Worm (Caenorhabditis elegans) whole organism, young adult: ENCODE results near the gene C27F2.9.
A peak's percentile ranks its signal among the peaks of the same experiment; 100 is the strongest.

ENCODE experiments used
- B0019.2 ChIP-seq: fragments of 200-800 bp; sonication (Bioruptor generic); conservative IDR thresholded peaks from 2 replicates; pipeline ENCODE4 v1.3.6; 2022; ENCODE audit warnings: missing genetic modification reagents, missing genetic modification characterization, missing compliant biosample characterization
- F10E7.11 ChIP-seq: sonication (generic microtip); optimal IDR thresholded peaks from 2 replicates; lab custom pipeline; 2017; ENCODE audit warnings: mild to moderate bottlenecking, missing genetic modification characterization, moderate library complexity, missing compliant biosample characterization
- F22D6.2 ChIP-seq: sonication (generic microtip); optimal IDR thresholded peaks from 2 replicates; lab custom pipeline; 2016; ENCODE audit warnings: mild to moderate bottlenecking, missing genetic modification characterization, missing compliant biosample characterization
- F37B4.10 ChIP-seq: fragments of 200-800 bp; sonication (Bioruptor generic); IDR thresholded peaks from 2 replicates; pipeline ENCODE4 v1.3.6; 2022; ENCODE audit warnings: missing genetic modification characterization, missing compliant biosample characterization
- F55B11.4 ChIP-seq: sonication (generic microtip); optimal IDR thresholded peaks from 2 replicates; lab custom pipeline; 2016; ENCODE audit warnings: missing compliant biosample characterization, missing genetic modification characterization, borderline replicate concordance; ENCODE audit not compliant: insufficient read depth
- F57C9.4 ChIP-seq: sonication (generic microtip); optimal IDR thresholded peaks from 2 replicates; lab custom pipeline; 2017; ENCODE audit warnings: mild to moderate bottlenecking, missing genetic modification characterization, missing compliant biosample characterization
- T26A5.8 ChIP-seq: sonication (generic microtip); optimal IDR thresholded peaks from 2 replicates; lab custom pipeline; 2016; ENCODE audit warnings: missing genetic modification characterization, missing compliant biosample characterization
- Y53F4B.3 ChIP-seq: fragments of 200-800 bp; sonication (Bioruptor generic); IDR thresholded peaks from 2 replicates; pipeline ENCODE4 v1.3.6; 2022; ENCODE audit warnings: missing genetic modification reagents, missing genetic modification characterization, missing compliant biosample characterization
- Y56A3A.18 ChIP-seq: fragments of 200-800 bp; sonication (Bioruptor generic); IDR thresholded peaks from 2 replicates; pipeline ENCODE4 v1.3.6; 2022; ENCODE audit warnings: missing genetic modification reagents, missing genetic modification characterization, missing compliant biosample characterization
- akir-1 ChIP-seq: fragments of 200-800 bp; sonication (Bioruptor generic); optimal IDR thresholded peaks from 2 replicates; lab custom pipeline; 2018; ENCODE audit warnings: mild to moderate bottlenecking, missing genetic modification characterization, moderate library complexity, missing compliant biosample characterization
- ama-1 ChIP-seq, 3 experiments: fragments of 150-350 bp in 1 of 3; sonication (generic microtip) in 2 of 3; optimal IDR thresholded peaks; 2 replicates each; lab custom pipeline; 2014 to 2018; ENCODE audit warnings: missing biosample characterization in 2 of 3, missing genetic modification characterization in 2 of 3, missing genetic modification reagents in 2 of 3
- aptf-2 ChIP-seq: fragments of 200-800 bp; sonication (Bioruptor generic); conservative IDR thresholded peaks from 2 replicates; pipeline ENCODE4 v1.3.6; 2022; ENCODE audit warnings: missing genetic modification reagents, missing genetic modification characterization, missing compliant biosample characterization
- athp-1 ChIP-seq: sonication (generic microtip); optimal IDR thresholded peaks from 2 replicates; lab custom pipeline; 2017; ENCODE audit warnings: mild to moderate bottlenecking, missing genetic modification characterization, missing compliant biosample characterization
- attf-6 ChIP-seq: fragments of 200-800 bp; sonication (Bioruptor generic); IDR thresholded peaks from 2 replicates; pipeline ENCODE4 v1.3.6; 2022; ENCODE audit warnings: missing genetic modification reagents, missing genetic modification characterization, missing compliant biosample characterization
- ceh-100 ChIP-seq: fragments of 200-800 bp; sonication (Bioruptor generic); IDR thresholded peaks from 2 replicates; pipeline ENCODE4 v1.3.6; 2022; ENCODE audit warnings: missing genetic modification reagents, missing genetic modification characterization, missing compliant biosample characterization
- ceh-27 ChIP-seq: fragments of 200-800 bp; sonication (Bioruptor generic); optimal IDR thresholded peaks from 2 replicates; lab custom pipeline; 2018; ENCODE audit warnings: mild to moderate bottlenecking, missing genetic modification characterization, moderate library complexity, missing compliant biosample characterization
- chd-7 ChIP-seq: sonication (generic microtip); optimal IDR thresholded peaks from 2 replicates; lab custom pipeline; 2016; ENCODE audit warnings: mild to moderate bottlenecking, missing genetic modification characterization, moderate library complexity, missing compliant biosample characterization
- ekl-4 ChIP-seq: fragments of 200-800 bp; sonication (Bioruptor generic); IDR thresholded peaks from 2 replicates; pipeline ENCODE4 v1.3.6; 2022; ENCODE audit warnings: missing genetic modification reagents, missing genetic modification characterization, missing compliant biosample characterization
- gei-17 ChIP-seq: fragments of 200-800 bp; sonication (Bioruptor generic); optimal IDR thresholded peaks from 2 replicates; lab custom pipeline; 2018; ENCODE audit warnings: mild to moderate bottlenecking, missing genetic modification characterization, missing compliant biosample characterization
- hlh-12 ChIP-seq: sonication (generic microtip); optimal IDR thresholded peaks from 2 replicates; lab custom pipeline; 2016; ENCODE audit warnings: missing genetic modification characterization, missing compliant biosample characterization
- hmg-1.2 ChIP-seq: fragments of 200-800 bp; sonication (Bioruptor generic); IDR thresholded peaks from 2 replicates; pipeline ENCODE4 v1.3.6; 2022; ENCODE audit warnings: missing genetic modification reagents, missing genetic modification characterization, missing compliant biosample characterization
- hrde-1 ChIP-seq: sonication (generic microtip); optimal IDR thresholded peaks from 2 replicates; lab custom pipeline; 2016; ENCODE audit warnings: missing genetic modification characterization, mild to moderate bottlenecking, missing compliant biosample characterization, moderate library complexity, missing genotype, missing genetic modification reagents, borderline replicate concordance
- hsf-1 ChIP-seq: fragments of 200-800 bp; sonication (Bioruptor generic); IDR thresholded peaks from 2 replicates; pipeline ENCODE4 v1.3.6; 2022; ENCODE audit warnings: missing genetic modification reagents, missing genetic modification characterization, missing compliant biosample characterization
- let-607 ChIP-seq, 2 experiments: fragments of 200-800 bp in 1 of 2; sonication (Bioruptor generic) in 1 of 2; sonication (generic microtip) in 1 of 2; optimal IDR thresholded peaks; 2 replicates each; lab custom pipeline; 2016 to 2018; ENCODE audit warnings: mild to moderate bottlenecking in 2 of 2, missing compliant biosample characterization in 2 of 2, missing genetic modification characterization in 2 of 2, moderate library complexity in 2 of 2, missing genotype in 1 of 2
- lin-26 ChIP-seq: fragments of 200-800 bp; sonication (Bioruptor generic); IDR thresholded peaks from 2 replicates; pipeline ENCODE4 v1.3.6; 2022; ENCODE audit warnings: missing genetic modification reagents, missing genetic modification characterization, missing compliant biosample characterization
- lin-54 ChIP-seq: fragments of 200-800 bp; sonication (Bioruptor generic); optimal IDR thresholded peaks from 2 replicates; lab custom pipeline; 2018; ENCODE audit warnings: mild to moderate bottlenecking, missing genetic modification characterization, missing compliant biosample characterization
- lsl-1 ChIP-seq: fragments of 200-800 bp; sonication (Bioruptor generic); optimal IDR thresholded peaks from 2 replicates; lab custom pipeline; 2018; ENCODE audit warnings: mild to moderate bottlenecking, missing genetic modification characterization, moderate library complexity, missing compliant biosample characterization
- lsy-27 ChIP-seq: sonication (generic microtip); optimal IDR thresholded peaks from 2 replicates; lab custom pipeline; 2017; ENCODE audit warnings: missing genetic modification characterization, mild to moderate bottlenecking, missing compliant biosample characterization, antibody characterized with exemption, missing genotype, borderline replicate concordance; ENCODE audit not compliant: insufficient read depth
- madf-3 ChIP-seq: fragments of 200-800 bp; sonication (Bioruptor generic); IDR thresholded peaks from 2 replicates; pipeline ENCODE4 v1.3.6; 2022; ENCODE audit warnings: missing genetic modification reagents, missing genetic modification characterization, missing compliant biosample characterization
- madf-6 ChIP-seq: fragments of 200-800 bp; sonication (Bioruptor generic); IDR thresholded peaks from 2 replicates; pipeline ENCODE4 v1.3.6; 2022; ENCODE audit warnings: missing genetic modification reagents, missing genetic modification characterization, missing compliant biosample characterization
- madf-8 ChIP-seq: fragments of 200-800 bp; sonication (Bioruptor generic); conservative IDR thresholded peaks from 2 replicates; pipeline ENCODE4 v1.3.6; 2022; ENCODE audit warnings: missing genetic modification reagents, missing genetic modification characterization, missing compliant biosample characterization
- nhr-90 ChIP-seq: sonication (generic microtip); optimal IDR thresholded peaks from 2 replicates; lab custom pipeline; 2016; ENCODE audit warnings: missing genotype, mild to moderate bottlenecking, missing genetic modification characterization, missing compliant biosample characterization
- pbrm-1 ChIP-seq: fragments of 200-800 bp; sonication (Bioruptor generic); IDR thresholded peaks from 2 replicates; pipeline ENCODE4 v1.3.6; 2022; ENCODE audit warnings: missing genetic modification reagents, missing genetic modification characterization, missing compliant biosample characterization
- repo-1 ChIP-seq: sonication (generic microtip); optimal IDR thresholded peaks from 2 replicates; lab custom pipeline; 2017; ENCODE audit warnings: mild to moderate bottlenecking, missing genetic modification characterization, missing compliant biosample characterization
- snpc-1.3 ChIP-seq: sonication (generic microtip); optimal IDR thresholded peaks from 2 replicates; lab custom pipeline; 2017; ENCODE audit warnings: missing genetic modification characterization, mild to moderate bottlenecking, missing compliant biosample characterization, antibody characterized with exemption, moderate library complexity, missing genotype, missing genetic modification reagents; ENCODE audit not compliant: insufficient read depth
- sptf-2 ChIP-seq: fragments of 200-800 bp; sonication (Bioruptor generic); optimal IDR thresholded peaks from 2 replicates; lab custom pipeline; 2018; ENCODE audit warnings: mild to moderate bottlenecking, missing genetic modification characterization, missing compliant biosample characterization
- tbx-9 ChIP-seq: sonication (generic microtip); optimal IDR thresholded peaks from 2 replicates; lab custom pipeline; 2016; ENCODE audit warnings: borderline replicate concordance, missing genetic modification characterization, inconsistent platforms, missing compliant biosample characterization
- unc-62 ChIP-seq: fragments of 150-350 bp; optimal IDR thresholded peaks from 2 replicates; lab custom pipeline; 2014; ENCODE audit warnings: missing biosample characterization, missing genetic modification reagents, missing genetic modification characterization
- xnd-1 ChIP-seq: sonication (generic microtip); optimal IDR thresholded peaks from 2 replicates; lab custom pipeline; 2016; ENCODE audit warnings: missing genotype, missing genetic modification reagents, missing genetic modification characterization, missing compliant biosample characterization
- ztf-18 ChIP-seq: sonication (generic microtip); optimal IDR thresholded peaks from 2 replicates; lab custom pipeline; 2016; ENCODE audit warnings: missing genotype, mild to moderate bottlenecking, missing genetic modification characterization, missing compliant biosample characterization
- ztf-28 ChIP-seq: fragments of 200-800 bp; sonication (Bioruptor generic); IDR thresholded peaks from 2 replicates; pipeline ENCODE4 v1.3.6; 2022; ENCODE audit warnings: missing genetic modification reagents, missing genetic modification characterization, missing compliant biosample characterization
- ztf-3 ChIP-seq: fragments of 200-800 bp; sonication (Bioruptor generic); optimal IDR thresholded peaks from 2 replicates; lab custom pipeline; 2018; ENCODE audit warnings: mild to moderate bottlenecking, missing genetic modification characterization, missing compliant biosample characterization
- ztf-6 ChIP-seq: fragments of 200-800 bp; sonication (Bioruptor generic); IDR thresholded peaks from 2 replicates; pipeline ENCODE4 v1.3.6; 2022; ENCODE audit warnings: missing genetic modification reagents, missing genetic modification characterization, missing compliant biosample characterization

C27F2.9 gene

ce11 chrIII:4965271-4965670 is 2.4 kb upstream of the C27F2.9 start, which contains the start of gene nca-2:
Gene nca-2 (plus strand): TSS chrIII:4965571.
- TF ChIP-seq madf-8 (GFP tag; lab: Robert Waterston, UW) = no peak
- no peak for TF ChIP-seq ztf-6 (GFP tag; lab: Robert Waterston, UW)
- no peak for TF ChIP-seq Y53F4B.3 (GFP tag; lab: Robert Waterston, UW)
- TF ChIP-seq madf-3 (GFP tag; lab: Robert Waterston, UW) = no peak
- no peak for TF ChIP-seq lsy-27 (tag; lab: Kevin White, UChicago)
- no peak for TF ChIP-seq gei-17 (GFP tag; lab: Kevin White, UChicago)
- TF ChIP-seq T26A5.8 (tag; lab: Kevin White, UChicago) = no peak
- TF ChIP-seq Y56A3A.18 (GFP tag; lab: Robert Waterston, UW) = no peak
- no peak for TF ChIP-seq hlh-12
- no peak for TF ChIP-seq lin-26 (GFP tag; lab: Robert Waterston, UW)
- TF ChIP-seq lsl-1 (GFP tag; lab: Kevin White, UChicago) = no peak
- TF ChIP-seq F10E7.11 (tag; lab: Kevin White, UChicago) = no peak

ce11 chrIII:4962393-4962792 is 451 bp downstream of the C27F2.9 start, which contains the start of gene vps-22:
Gene vps-22 (minus strand): TSS chrIII:4962493.
- no peak for TF ChIP-seq pbrm-1 (GFP tag; lab: Robert Waterston, UW)
- TF ChIP-seq madf-3 (GFP tag; lab: Robert Waterston, UW) = no peak
- no peak for TF ChIP-seq athp-1 (tag; lab: Kevin White, UChicago)
- TF ChIP-seq unc-62 = no peak
- TF ChIP-seq akir-1 (GFP tag; lab: Kevin White, UChicago) = no peak
- no peak for TF ChIP-seq ztf-18 (tag; lab: Kevin White, UChicago)
- no peak for TF ChIP-seq F22D6.2 (tag; lab: Kevin White, UChicago)
- no peak for TF ChIP-seq hsf-1 (GFP tag; lab: Robert Waterston, UW)
- no peak for TF ChIP-seq nhr-90 (tag; lab: Kevin White, UChicago)
- TF ChIP-seq repo-1 (tag; lab: Kevin White, UChicago) = no peak
- no peak for TF ChIP-seq ztf-28 (GFP tag; lab: Robert Waterston, UW)
- TF ChIP-seq F57C9.4 = no peak
- TF ChIP-seq Y56A3A.18 (GFP tag; lab: Robert Waterston, UW) = no peak
- TF ChIP-seq tbx-9 (tag; lab: Kevin White, UChicago) = no peak
- no peak for TF ChIP-seq B0019.2 (GFP tag; lab: Robert Waterston, UW)
- no peak for TF ChIP-seq F37B4.10 (GFP tag; lab: Robert Waterston, UW)

DNA sequence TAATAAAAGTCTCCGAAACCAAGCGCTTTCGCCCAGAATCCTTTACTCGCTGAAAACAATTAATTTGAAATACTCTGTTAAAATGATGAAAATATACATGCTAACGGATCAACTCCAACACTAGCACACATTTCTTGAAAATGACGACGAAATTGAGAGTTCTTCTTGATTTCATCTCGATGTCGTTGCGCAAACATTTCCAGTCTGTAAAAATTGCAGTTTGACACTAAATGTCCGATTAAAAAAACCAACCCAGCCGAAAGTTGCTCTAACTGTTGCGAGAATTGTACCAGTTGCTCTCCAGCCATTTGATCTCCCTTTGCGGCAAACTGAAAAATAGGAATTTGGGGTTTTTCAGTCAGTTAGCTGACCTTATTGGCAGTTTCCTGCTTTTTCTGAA is 1.6 kb downstream of the C27F2.9 start:
- TF ChIP-seq repo-1 (tag; lab: Kevin White, UChicago) (no peak), pbrm-1 (GFP tag; lab: Robert Waterston, UW) (no peak), let-607 (tag; optimal IDR thresholded peaks at IDR 0.05; lab: Kevin White, UChicago) (no peak), lin-26 (GFP tag; lab: Robert Waterston, UW) (peak; percentile 38; the same call in 1 of the 2 replicates), ztf-3 (GFP tag; lab: Kevin White, UChicago) (no peak), attf-6 (GFP tag; lab: Robert Waterston, UW) (no peak), snpc-1.3 (no peak), ekl-4 (0 out of 2 replicates have a peak, but pooled peaks have one; percentile 18), aptf-2 (GFP tag; lab: Robert Waterston, UW) (no peak), ztf-18 (tag; lab: Kevin White, UChicago) (peak; percentile 9), ceh-27 (no peak), F55B11.4 (tag; lab: Kevin White, UChicago) (no peak), hrde-1 (tag; lab: Kevin White, UChicago) (no peak), sptf-2 (no peak), ceh-100 (GFP tag; lab: Robert Waterston, UW) (no peak), hmg-1.2 (GFP tag; lab: Robert Waterston, UW) (no peak), xnd-1 (tag; lab: Kevin White, UChicago) (no peak), lin-54 (GFP tag; lab: Kevin White, UChicago) (no peak), madf-6 (GFP tag; lab: Robert Waterston, UW) (peak; percentile 34; the same call in 1 of the 2 replicates), chd-7 (no peak), ama-1 (optimal IDR thresholded peaks at IDR 0.05; lab: Kevin White, UChicago) (no peak), ama-1 (GFP tag; optimal IDR thresholded peaks at IDR 0.05; lab: Kevin White, UChicago) (no peak)
